Worm (Caenorhabditis elegans) whole organism, L4/young adult: ENCODE data around the gene clec-219.
A peak's percentile ranks its signal among the peaks of the same experiment; 100 is the strongest.

ENCODE experiments used
- W03F9.2 ChIP-seq: fragments of 150-350 bp; optimal IDR thresholded peaks from 2 replicates; lab custom pipeline; 2014; ENCODE audit warnings: missing biosample characterization, missing genetic modification characterization
- dao-5 ChIP-seq: sonication (generic microtip); optimal IDR thresholded peaks from 2 replicates; lab custom pipeline; 2016; ENCODE audit warnings: missing genotype, missing genetic modification characterization, moderate library complexity, missing compliant biosample characterization
- him-1 ChIP-seq: sonication (generic microtip); optimal IDR thresholded peaks from 2 replicates; lab custom pipeline; 2016; ENCODE audit warnings: missing genotype, missing genetic modification reagents, missing genetic modification characterization, missing compliant biosample characterization

ce11 chrV:8359113-8359564 lies 40.9 kb downstream of the clec-219 start, which contains the start of gene mpdu-1:
- no peak for TF ChIP-seq him-1 (tag; lab: Kevin White, UChicago)
- TF ChIP-seq W03F9.2 (tag; lab: Kevin White, UChicago): peak; percentile 83
- TF ChIP-seq dao-5 (tag; lab: Kevin White, UChicago): no peak
